Fruit fly (Drosophila melanogaster) whole organism, embryonic: ENCODE data around the gene Pep.

Source experiments
- Atf3 ChIP-seq: fragments of 200-800 bp; sonication (Bioruptor generic); optimal IDR thresholded peaks from 3 replicates; lab custom pipeline; 2016; ENCODE audit warnings: missing biosample characterization, missing genetic modification characterization
- Atf6 ChIP-seq: fragments of 200-800 bp; sonication (Bioruptor generic); IDR thresholded peaks from 2 replicates; pipeline ENCODE4 v1.3.6; 2022; ENCODE audit warnings: missing biosample characterization, missing genetic modification characterization
- BtbVII ChIP-seq: fragments of 200-800 bp; sonication (Bioruptor generic); optimal IDR thresholded peaks from 3 replicates; lab custom pipeline; 2017; ENCODE audit warnings: missing biosample characterization, mild to moderate bottlenecking, missing genetic modification characterization
- CG12236 ChIP-seq: fragments of 200-800 bp; sonication (Bioruptor generic); optimal IDR thresholded peaks from 2 replicates; lab custom pipeline; 2016; ENCODE audit warnings: missing biosample characterization, missing genetic modification characterization
- CG12391 ChIP-seq: fragments of 200-800 bp; sonication (Bioruptor generic); optimal IDR thresholded peaks from 3 replicates; lab custom pipeline; 2018; ENCODE audit warnings: missing biosample characterization, mild to moderate bottlenecking, missing genetic modification characterization, moderate library complexity
- CG14441 ChIP-seq: fragments of 200-800 bp; sonication (Bioruptor generic); IDR thresholded peaks from 2 replicates; pipeline ENCODE4 v1.3.6; 2022; ENCODE audit warnings: missing biosample characterization, missing genetic modification characterization
- CG14667 ChIP-seq: fragments of 200-800 bp; sonication (Bioruptor generic); IDR thresholded peaks from 2 replicates; pipeline ENCODE4 v1.3.6; 2022; ENCODE audit warnings: missing biosample characterization, missing genetic modification characterization
- CG14860 ChIP-seq: fragments of 200-800 bp; sonication (Bioruptor generic); IDR thresholded peaks from 3 replicates; pipeline ENCODE4 v1.3.6; 2022; ENCODE audit warnings: missing biosample characterization, missing genetic modification characterization; ENCODE audit not compliant: partially characterized antibody
- CG1647 ChIP-seq: fragments of 200-800 bp; sonication (Bioruptor generic); optimal IDR thresholded peaks from 3 replicates; lab custom pipeline; 2016; ENCODE audit warnings: missing biosample characterization, missing genetic modification characterization
- CG30403 ChIP-seq: fragments of 200-800 bp; sonication (Bioruptor generic); optimal IDR thresholded peaks from 3 replicates; lab custom pipeline; 2016; ENCODE audit warnings: missing biosample characterization, missing genetic modification characterization
- CG3065 ChIP-seq: fragments of 200-800 bp; sonication (Bioruptor generic); optimal IDR thresholded peaks from 2 replicates; lab custom pipeline; 2016; ENCODE audit warnings: missing biosample characterization, missing genetic modification characterization
- CG31388 ChIP-seq: fragments of 200-800 bp; sonication (Bioruptor generic); optimal IDR thresholded peaks from 2 replicates; lab custom pipeline; 2016; ENCODE audit warnings: missing biosample characterization, missing genetic modification characterization
- CG34224 ChIP-seq: fragments of 200-800 bp; sonication (Bioruptor generic); IDR thresholded peaks from 3 replicates; pipeline ENCODE4 v1.3.6; 2022; ENCODE audit warnings: missing biosample characterization, missing genetic modification characterization; ENCODE audit not compliant: partially characterized antibody
- CG34376 ChIP-seq: fragments of 200-800 bp; sonication (Bioruptor generic); optimal IDR thresholded peaks from 2 replicates; lab custom pipeline; 2018; ENCODE audit warnings: missing biosample characterization, mild to moderate bottlenecking, missing genetic modification characterization
- CG4360 ChIP-seq: fragments of 200-800 bp; sonication (Bioruptor generic); IDR thresholded peaks from 2 replicates; pipeline ENCODE4 v1.3.6; 2022; ENCODE audit warnings: missing biosample characterization, missing genetic modification characterization
- CG6683 ChIP-seq: fragments of 200-800 bp; sonication (Bioruptor generic); optimal IDR thresholded peaks from 2 replicates; lab custom pipeline; 2017; ENCODE audit warnings: missing biosample characterization, mild to moderate bottlenecking, missing genetic modification characterization, missing genetic modification reagents
- CG6765 ChIP-seq: fragments of 200-800 bp; sonication (Bioruptor generic); optimal IDR thresholded peaks from 3 replicates; lab custom pipeline; 2017; ENCODE audit warnings: missing biosample characterization, mild to moderate bottlenecking, missing genetic modification characterization
- CG6813 ChIP-seq: fragments of 200-800 bp; sonication (Bioruptor generic); optimal IDR thresholded peaks from 2 replicates; lab custom pipeline; 2017; ENCODE audit warnings: missing biosample characterization, missing genetic modification characterization, mild to moderate bottlenecking, moderate library complexity, missing genetic modification reagents
- CG7987 ChIP-seq: fragments of 200-800 bp; sonication (Bioruptor generic); optimal IDR thresholded peaks from 2 replicates; lab custom pipeline; 2018; ENCODE audit warnings: missing biosample characterization, mild to moderate bottlenecking, missing genetic modification characterization, moderate library complexity
- CG8765 ChIP-seq: fragments of 200-800 bp; sonication (Bioruptor generic); IDR thresholded peaks from 2 replicates; pipeline ENCODE4 v1.3.6; 2022; ENCODE audit warnings: missing biosample characterization, missing genetic modification characterization
- CkIIα-i1 ChIP-seq: fragments of 200-800 bp; sonication (Bioruptor generic); IDR thresholded peaks from 2 replicates; pipeline ENCODE4 v1.3.6; 2022; ENCODE audit warnings: missing biosample characterization, missing genetic modification characterization
- Dbx ChIP-seq: fragments of 200-800 bp; sonication (Bioruptor generic); IDR thresholded peaks from 3 replicates; pipeline ENCODE4 v1.3.6; 2022; ENCODE audit warnings: missing biosample characterization, missing genetic modification characterization
- Dip2 ChIP-seq: fragments of 200-800 bp; sonication (Bioruptor generic); IDR thresholded peaks from 2 replicates; pipeline ENCODE4 v1.3.6; 2022; ENCODE audit warnings: missing biosample characterization, missing genetic modification characterization
- Dref ChIP-seq: fragments of 200-800 bp; sonication (Bioruptor generic); IDR thresholded peaks from 2 replicates; pipeline ENCODE4 v1.3.6; 2022; ENCODE audit warnings: missing biosample characterization, missing genetic modification characterization
- E2f2 ChIP-seq: fragments of 200-800 bp; sonication (Bioruptor generic); IDR thresholded peaks from 2 replicates; pipeline ENCODE4 v1.3.6; 2022; ENCODE audit warnings: missing biosample characterization, missing genetic modification characterization
- Fer3 ChIP-seq: fragments of 200-800 bp; sonication (Bioruptor generic); optimal IDR thresholded peaks from 2 replicates; lab custom pipeline; 2018; ENCODE audit warnings: missing biosample characterization, mild to moderate bottlenecking, missing genetic modification characterization, moderate library complexity
- Hmr ChIP-seq: fragments of 200-800 bp; sonication (Bioruptor generic); optimal IDR thresholded peaks from 3 replicates; lab custom pipeline; 2017; ENCODE audit warnings: mild to moderate bottlenecking, missing biosample characterization, missing genetic modification reagents, missing genetic modification characterization
- MESR4 ChIP-seq: fragments of 200-800 bp; sonication (Bioruptor generic); optimal IDR thresholded peaks from 2 replicates; lab custom pipeline; 2018; ENCODE audit warnings: missing biosample characterization, mild to moderate bottlenecking, missing genetic modification characterization, moderate library complexity
- Max ChIP-seq: fragments of 200-800 bp; sonication (Bioruptor generic); optimal IDR thresholded peaks from 2 replicates; lab custom pipeline; 2016; ENCODE audit warnings: missing biosample characterization, mild to moderate bottlenecking, missing genetic modification characterization
- Mes4 ChIP-seq: fragments of 200-800 bp; sonication (Bioruptor generic); optimal IDR thresholded peaks from 2 replicates; lab custom pipeline; 2016; ENCODE audit warnings: missing biosample characterization, missing genetic modification characterization
- Poxn ChIP-seq: fragments of 200-800 bp; sonication (Bioruptor generic); IDR thresholded peaks from 2 replicates; pipeline ENCODE4 v1.3.6; 2022; ENCODE audit warnings: missing biosample characterization, missing genetic modification characterization
- Ptx1 ChIP-seq: fragments of 200-800 bp; sonication (Bioruptor generic); IDR thresholded peaks from 2 replicates; pipeline ENCODE4 v1.3.6; 2022; ENCODE audit warnings: missing biosample characterization, missing genetic modification characterization
- Side ChIP-seq: fragments of 200-800 bp; sonication (Bioruptor generic); optimal IDR thresholded peaks from 2 replicates; lab custom pipeline; 2016; ENCODE audit warnings: missing biosample characterization, missing genetic modification characterization
- Sry-β ChIP-seq: fragments of 200-800 bp; sonication (Bioruptor generic); optimal IDR thresholded peaks from 2 replicates; lab custom pipeline; 2018; ENCODE audit warnings: missing biosample characterization, mild to moderate bottlenecking, missing genetic modification characterization, moderate library complexity
- chinmo ChIP-seq: fragments of 200-800 bp; sonication (Bioruptor generic); IDR thresholded peaks from 4 replicates; pipeline ENCODE4 v1.3.6; 2022; ENCODE audit warnings: missing biosample characterization, missing genetic modification characterization; ENCODE audit not compliant: partially characterized antibody
- corto ChIP-seq: fragments of 200-800 bp; sonication (Bioruptor generic); optimal IDR thresholded peaks from 2 replicates; lab custom pipeline; 2016; ENCODE audit warnings: missing biosample characterization, mild to moderate bottlenecking, missing genetic modification characterization, moderate library complexity
- crc ChIP-seq: fragments of 200-800 bp; sonication (Bioruptor generic); optimal IDR thresholded peaks from 2 replicates; lab custom pipeline; 2016; ENCODE audit warnings: missing biosample characterization, missing genetic modification characterization
- esg ChIP-seq: fragments of 200-800 bp; sonication (Bioruptor generic); conservative IDR thresholded peaks from 2 replicates; pipeline ENCODE4 v1.3.6; 2022; ENCODE audit warnings: missing biosample characterization, missing genetic modification characterization
- fd3F ChIP-seq: fragments of 200-800 bp; sonication (Bioruptor generic); optimal IDR thresholded peaks from 2 replicates; lab custom pipeline; 2018; ENCODE audit warnings: missing biosample characterization, mild to moderate bottlenecking, missing genetic modification characterization, moderate library complexity
- gcm2 ChIP-seq: fragments of 200-800 bp; sonication (Bioruptor generic); optimal IDR thresholded peaks from 2 replicates; lab custom pipeline; 2016; ENCODE audit warnings: missing biosample characterization, missing genetic modification characterization
- gro ChIP-seq: fragments of 200-800 bp; sonication (Bioruptor generic); optimal IDR thresholded peaks from 2 replicates; lab custom pipeline; 2016; ENCODE audit warnings: missing biosample characterization, missing genetic modification characterization
- gsb ChIP-seq: fragments of 200-800 bp; sonication (Bioruptor generic); IDR thresholded peaks from 2 replicates; pipeline ENCODE4 v1.3.6; 2022; ENCODE audit warnings: missing biosample characterization, missing genetic modification characterization
- gt ChIP-seq: fragments of 200-800 bp; sonication (Bioruptor generic); IDR thresholded peaks from 2 replicates; pipeline ENCODE4 v1.3.6; 2022; ENCODE audit warnings: missing biosample characterization, missing genetic modification characterization
- hkb ChIP-seq, 2 experiments: fragments of 200-800 bp in 1 of 2; fragments of >200 bp in 1 of 2; sonication (Bioruptor generic) in 1 of 2; IDR thresholded peaks in 1 of 2; optimal IDR thresholded peaks in 1 of 2; 2 replicates each; pipeline versions ENCODE4 v1.3.6 to Lab custom; 2017 to 2022; ENCODE audit warnings: missing biosample characterization in 1 of 2, missing genetic modification characterization in 1 of 2
- pum ChIP-seq: fragments of 200-800 bp; sonication (Bioruptor generic); optimal IDR thresholded peaks from 2 replicates; lab custom pipeline; 2016; ENCODE audit warnings: missing biosample characterization, missing genetic modification characterization
- so ChIP-seq: fragments of 200-800 bp; sonication (Bioruptor generic); IDR thresholded peaks from 3 replicates; pipeline ENCODE4 v1.3.6; 2022; ENCODE audit warnings: missing biosample characterization, missing genetic modification characterization
- sr ChIP-seq: fragments of 200-800 bp; sonication (Bioruptor generic); IDR thresholded peaks from 3 replicates; pipeline ENCODE4 v1.3.6; 2022; ENCODE audit warnings: missing biosample characterization, missing genetic modification characterization
- tin ChIP-seq: fragments of 200-800 bp; sonication (Bioruptor generic); optimal IDR thresholded peaks from 3 replicates; lab custom pipeline; 2016; ENCODE audit warnings: missing biosample characterization, missing genetic modification characterization
- tio ChIP-seq: fragments of 200-800 bp; sonication (Bioruptor generic); optimal IDR thresholded peaks from 2 replicates; lab custom pipeline; 2017; ENCODE audit warnings: missing biosample characterization, missing genetic modification characterization, inconsistent platforms
- usp ChIP-seq: fragments of >200 bp; optimal IDR thresholded peaks from 2 replicates; lab custom pipeline; 2017; ENCODE audit warnings: missing biosample characterization, missing genetic modification characterization
- vvl ChIP-seq: fragments of 200-800 bp; sonication (Bioruptor generic); IDR thresholded peaks from 2 replicates; pipeline ENCODE4 v1.3.6; 2022; ENCODE audit warnings: missing biosample characterization, missing genetic modification characterization

Gene Pep

DNA sequence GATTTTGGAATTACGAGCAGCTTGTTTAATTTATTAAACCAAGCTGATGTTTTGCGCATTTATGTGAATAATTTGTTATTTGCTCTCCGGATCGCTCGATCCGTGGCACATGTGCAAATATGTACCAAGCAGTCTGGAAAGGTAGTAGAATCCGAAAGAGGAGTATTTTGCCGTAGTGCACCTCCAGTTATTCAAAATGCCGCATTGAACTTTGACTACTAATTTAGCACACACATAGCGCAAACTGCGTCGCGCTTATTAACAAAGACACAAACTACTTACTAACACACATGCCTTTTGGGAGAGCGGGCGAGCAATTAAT lies 14.4 kb upstream of the Pep start (continued):
- no peak for TF ChIP-seq CG30403 (GFP tag; lab: Kevin White, UChicago)
- TF ChIP-seq Sry-β (GFP tag; lab: Kevin White, UChicago): no peak
- peak; percentile 64 for TF ChIP-seq CG34376 (GFP tag; lab: Kevin White, UChicago)
- no peak for TF ChIP-seq Dip2 (GFP tag; lab: Robert Waterston, UW)
- TF ChIP-seq CkIIα-i1 (GFP tag; lab: Robert Waterston, UW): 0 out of 2 replicates have a peak, but pooled peaks have one; percentile 17
- TF ChIP-seq corto (GFP tag; lab: Kevin White, UChicago): no peak
- TF ChIP-seq CG7987 (GFP tag; lab: Kevin White, UChicago): peak; percentile 71
- no peak for TF ChIP-seq CG14860
- no peak for TF ChIP-seq Dref
- no peak for TF ChIP-seq CG34224
- TF ChIP-seq BtbVII (GFP tag; lab: Kevin White, UChicago): peak; percentile 49
- TF ChIP-seq Mes4 (GFP tag; lab: Kevin White, UChicago): peak; percentile 6
- TF ChIP-seq sr (GFP tag; lab: Robert Waterston, UW): no peak
- TF ChIP-seq Dbx (GFP tag; lab: Robert Waterston, UW): 0 out of 3 replicates have a peak, but pooled peaks have one; percentile 47
- no peak for TF ChIP-seq CG12391 (tag; lab: Kevin White, UChicago)
- TF ChIP-seq CG6813 (GFP tag; lab: Kevin White, UChicago): peak; percentile 64
- TF ChIP-seq CG8765 (GFP tag; lab: Robert Waterston, UW): no peak
- TF ChIP-seq gt (GFP tag; lab: Robert Waterston, UW): no peak
- TF ChIP-seq Fer3 (tag; lab: Kevin White, UChicago): peak; percentile 45
- peak; percentile 45 for TF ChIP-seq CG1647 (GFP tag; lab: Kevin White, UChicago)
- TF ChIP-seq CG31388 (GFP tag; lab: Kevin White, UChicago): no peak
- TF ChIP-seq pum (GFP tag; lab: Kevin White, UChicago): no peak
- TF ChIP-seq hkb (optimal IDR thresholded peaks at IDR 0.05; lab: Kevin White, UChicago): no peak
- 0 out of 2 replicates have a peak, but pooled peaks have one; percentile 37 for TF ChIP-seq hkb (GFP tag; IDR thresholded peaks at IDR 0.05; lab: Robert Waterston, UW)
- no peak for TF ChIP-seq tio
- TF ChIP-seq CG4360 (GFP tag; lab: Robert Waterston, UW): no peak; the same call in 1 of the 2 replicates
- peak; percentile 2 for TF ChIP-seq CG12236
- TF ChIP-seq CG3065: no peak
- peak; percentile 78; the same call in 1 of the 4 replicates for TF ChIP-seq chinmo
- peak; percentile 3 for TF ChIP-seq fd3F (GFP tag; lab: Kevin White, UChicago)
- peak; percentile 68; the same call in 1 of the 2 replicates for TF ChIP-seq Atf6 (GFP tag; lab: Robert Waterston, UW)
- TF ChIP-seq Poxn (GFP tag; lab: Robert Waterston, UW): no peak
- TF ChIP-seq CG6765 (GFP tag; lab: Kevin White, UChicago): peak; percentile 76
- TF ChIP-seq tin: no peak
- no peak for TF ChIP-seq esg
- peak; percentile 60 for TF ChIP-seq gro (GFP tag; lab: Kevin White, UChicago)
- TF ChIP-seq E2f2: 0 out of 2 replicates have a peak, but pooled peaks have one; percentile 14
- TF ChIP-seq Hmr (GFP tag; lab: Kevin White, UChicago): peak; percentile 81
- TF ChIP-seq crc (GFP tag; lab: Kevin White, UChicago): peak; percentile 7
- TF ChIP-seq Atf3 (GFP tag; lab: Kevin White, UChicago): no peak
- no peak for TF ChIP-seq Max (GFP tag; lab: Kevin White, UChicago)
- peak; percentile 36 for TF ChIP-seq Side (GFP tag; lab: Kevin White, UChicago)
- TF ChIP-seq gsb (GFP tag; lab: Robert Waterston, UW): peak; percentile 52; the same call in 1 of the 2 replicates
- peak; percentile 2 for TF ChIP-seq CG6683 (GFP tag; lab: Kevin White, UChicago)
- TF ChIP-seq gcm2 (GFP tag; lab: Kevin White, UChicago): no peak
- no peak for TF ChIP-seq CG14667 (GFP tag; lab: Robert Waterston, UW)
- TF ChIP-seq Ptx1 (GFP tag; lab: Robert Waterston, UW): no peak
- no peak for TF ChIP-seq CG14441 (GFP tag; lab: Robert Waterston, UW)
- TF ChIP-seq usp (GFP tag; lab: Kevin White, UChicago): no peak
- no peak for TF ChIP-seq MESR4
- 0 out of 2 replicates have a peak, but pooled peaks have one; percentile 31 for TF ChIP-seq vvl
- TF ChIP-seq so (GFP tag; lab: Robert Waterston, UW): peak; percentile 63; the same call in 1 of the 3 replicates
